Worm (Caenorhabditis elegans) whole organism, midembryonic: Measurements from ENCODE around the gene F07G6.2.

Source experiments
- T22C8.4 ChIP-seq: fragments of 200-800 bp; sonication (Bioruptor generic); IDR thresholded peaks from 2 replicates; pipeline ENCODE4 v1.3.6; 2022; ENCODE audit warnings: missing genetic modification characterization, missing compliant biosample characterization
- cog-1 ChIP-seq: sonication (generic microtip); optimal IDR thresholded peaks from 2 replicates; lab custom pipeline; 2016; ENCODE audit warnings: missing genetic modification characterization, missing compliant biosample characterization
- flt-1 ChIP-seq: fragments of 200-800 bp; sonication (Bioruptor generic); IDR thresholded peaks from 2 replicates; pipeline ENCODE4 v1.3.6; 2022; ENCODE audit warnings: missing genetic modification characterization, missing compliant biosample characterization
- klf-2 ChIP-seq: fragments of 200-800 bp; sonication (Bioruptor generic); conservative IDR thresholded peaks from 2 replicates; pipeline ENCODE4 v1.3.6; 2022; ENCODE audit warnings: missing genetic modification reagents, missing genetic modification characterization, missing compliant biosample characterization
- ztf-29 ChIP-seq: fragments of 200-800 bp; sonication (Bioruptor generic); IDR thresholded peaks from 2 replicates; pipeline ENCODE4 v1.3.6; 2022; ENCODE audit warnings: missing genetic modification reagents, missing genetic modification characterization, missing compliant biosample characterization

DNA sequence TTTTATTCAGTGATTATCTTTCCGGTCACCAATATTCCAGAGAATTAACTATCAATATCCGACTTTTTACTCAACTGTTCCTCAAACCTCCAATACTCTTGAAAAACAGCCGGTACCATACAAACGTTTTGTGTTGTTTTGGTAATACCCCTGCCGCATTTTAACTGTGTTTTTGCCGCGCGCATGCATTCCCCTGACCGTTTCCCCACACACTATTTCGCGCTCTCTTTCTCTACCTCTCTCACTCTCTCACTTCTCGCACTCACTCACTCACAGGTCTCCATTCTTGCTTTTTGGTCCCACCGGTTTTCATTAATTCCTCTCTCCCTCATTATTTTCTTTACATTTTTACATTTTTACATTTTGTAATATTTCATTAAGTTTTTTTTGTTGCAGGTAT, 44.6 kb upstream of the F07G6.2 start, which contains the start of gene meg-4:
- no peak for TF ChIP-seq flt-1 (GFP tag; lab: Robert Waterston, UW)
- TF ChIP-seq ztf-29 (GFP tag; lab: Robert Waterston, UW) = no peak
- no peak for TF ChIP-seq cog-1
- no peak for TF ChIP-seq T22C8.4 (GFP tag; lab: Robert Waterston, UW)
- no peak for TF ChIP-seq klf-2
